Worm (Caenorhabditis elegans) whole organism, L2 larva: ENCODE results near the gene T05H10.1.
A peak's percentile ranks its signal among the peaks of the same experiment; 100 is the strongest.

Source experiments
- C34F6.9 ChIP-seq: fragments of 150-350 bp; optimal IDR thresholded peaks from 2 replicates; lab custom pipeline; 2014; ENCODE audit warnings: missing biosample characterization, missing genetic modification characterization
- R02D3.7 ChIP-seq: fragments of 150-350 bp; optimal IDR thresholded peaks from 2 replicates; lab custom pipeline; 2014; ENCODE audit warnings: missing biosample characterization, missing genetic modification characterization
- Y55F3AM.14 ChIP-seq: fragments of 200-800 bp; sonication (Bioruptor generic); optimal IDR thresholded peaks from 2 replicates; lab custom pipeline; 2018; ENCODE audit warnings: mild to moderate bottlenecking, missing genetic modification characterization, missing compliant biosample characterization
- alr-1 ChIP-seq: fragments of 150-350 bp; optimal IDR thresholded peaks from 2 replicates; lab custom pipeline; 2014; ENCODE audit warnings: missing biosample characterization, missing genetic modification characterization
- aly-2 ChIP-seq: fragments of 150-350 bp; optimal IDR thresholded peaks from 2 replicates; lab custom pipeline; 2014; ENCODE audit warnings: missing biosample characterization, missing genetic modification characterization
- ama-1 ChIP-seq: fragments of 150-350 bp; optimal IDR thresholded peaks from 2 replicates; lab custom pipeline; 2018; ENCODE audit warnings: inconsistent platforms
- blmp-1 ChIP-seq: sonication (generic microtip); optimal IDR thresholded peaks from 2 replicates; lab custom pipeline; 2017; ENCODE audit warnings: missing genetic modification characterization, mild to moderate bottlenecking, missing compliant biosample characterization, antibody characterized with exemption, moderate library complexity; ENCODE audit not compliant: insufficient read depth
- ceh-16 ChIP-seq: fragments of 150-350 bp; optimal IDR thresholded peaks from 2 replicates; lab custom pipeline; 2014; ENCODE audit warnings: missing biosample characterization, missing genetic modification characterization
- crh-2 ChIP-seq: sonication (generic microtip); optimal IDR thresholded peaks from 2 replicates; lab custom pipeline; 2017; ENCODE audit warnings: missing biosample characterization, missing genetic modification characterization
- dmd-4 ChIP-seq: sonication (generic microtip); optimal IDR thresholded peaks from 2 replicates; lab custom pipeline; 2017; ENCODE audit warnings: missing biosample characterization, missing genetic modification characterization
- egl-27 ChIP-seq: sonication (generic microtip); optimal IDR thresholded peaks from 3 replicates; lab custom pipeline; 2017; ENCODE audit warnings: missing biosample characterization, missing genetic modification reagents, missing genetic modification characterization
- elt-1 ChIP-seq: fragments of 150-350 bp; optimal IDR thresholded peaks from 2 replicates; lab custom pipeline; 2014; ENCODE audit warnings: missing biosample characterization, missing genetic modification characterization
- elt-3 ChIP-seq: sonication (generic microtip); optimal IDR thresholded peaks from 2 replicates; lab custom pipeline; 2017; ENCODE audit warnings: missing biosample characterization, missing genetic modification characterization
- fos-1 ChIP-seq: fragments of 150-350 bp; optimal IDR thresholded peaks from 2 replicates; lab custom pipeline; 2014; ENCODE audit warnings: missing biosample characterization, missing genetic modification characterization
- gmeb-1 ChIP-seq: fragments of 150-350 bp; optimal IDR thresholded peaks from 2 replicates; lab custom pipeline; 2014; ENCODE audit warnings: missing biosample characterization, missing genetic modification characterization
- lin-11 ChIP-seq: fragments of 150-350 bp; sonication (generic microtip); optimal IDR thresholded peaks from 2 replicates; lab custom pipeline; 2014; ENCODE audit warnings: missing biosample characterization, missing genetic modification characterization, inconsistent platforms, mixed read lengths
- lin-13 ChIP-seq: fragments of 150-350 bp; optimal IDR thresholded peaks from 2 replicates; lab custom pipeline; 2014; ENCODE audit warnings: missing biosample characterization, missing genetic modification reagents, missing genetic modification characterization
- mdl-1 ChIP-seq, 2 experiments: fragments of 150-350 bp in 1 of 2; sonication (generic microtip) in 1 of 2; optimal IDR thresholded peaks; 2 replicates each; lab custom pipeline; 2017; ENCODE audit warnings: missing biosample characterization in 2 of 2, missing genetic modification characterization in 2 of 2
- nhr-10 ChIP-seq: sonication (generic microtip); optimal IDR thresholded peaks from 2 replicates; lab custom pipeline; 2017; ENCODE audit warnings: missing biosample characterization, missing genetic modification characterization
- nhr-12 ChIP-seq: fragments of 150-350 bp; optimal IDR thresholded peaks from 2 replicates; lab custom pipeline; 2014; ENCODE audit warnings: missing biosample characterization, missing genetic modification characterization
- nhr-129 ChIP-seq: fragments of 150-350 bp; optimal IDR thresholded peaks from 2 replicates; lab custom pipeline; 2014; ENCODE audit warnings: missing biosample characterization, missing genetic modification characterization
- nhr-237 ChIP-seq: fragments of 150-350 bp; optimal IDR thresholded peaks from 2 replicates; lab custom pipeline; 2014; ENCODE audit warnings: missing biosample characterization, missing genetic modification characterization
- peb-1 ChIP-seq: fragments of 150-350 bp; optimal IDR thresholded peaks from 2 replicates; lab custom pipeline; 2014; ENCODE audit warnings: missing biosample characterization, missing genetic modification characterization
- skn-1 ChIP-seq: sonication (generic microtip); optimal IDR thresholded peaks from 2 replicates; lab custom pipeline; 2017; ENCODE audit warnings: missing biosample characterization, missing genetic modification characterization
- sma-3 ChIP-seq: sonication (generic microtip); optimal IDR thresholded peaks from 2 replicates; lab custom pipeline; 2016; ENCODE audit warnings: missing genetic modification reagents, missing genetic modification characterization, missing compliant biosample characterization
- sma-9 ChIP-seq, 2 experiments: fragments of 150-350 bp in 1 of 2; sonication (generic microtip) in 1 of 2; optimal IDR thresholded peaks; 2 replicates each; lab custom pipeline; 2014 to 2016; ENCODE audit warnings: missing genetic modification characterization in 2 of 2, mild to moderate bottlenecking in 1 of 2, missing biosample characterization in 1 of 2, missing compliant biosample characterization in 1 of 2, missing genetic modification reagents in 1 of 2, moderate library complexity in 1 of 2
- unc-39 ChIP-seq: fragments of 150-350 bp; optimal IDR thresholded peaks from 2 replicates; lab custom pipeline; 2014; ENCODE audit warnings: missing biosample characterization, missing genetic modification characterization
- ztf-1 ChIP-seq: fragments of 200-800 bp; sonication (Bioruptor generic); conservative IDR thresholded peaks from 2 replicates; pipeline ENCODE4 v1.3.6; 2022; ENCODE audit warnings: missing genetic modification characterization, missing compliant biosample characterization
- ztf-11 ChIP-seq: sonication (generic microtip); optimal IDR thresholded peaks from 2 replicates; lab custom pipeline; 2017; ENCODE audit warnings: missing biosample characterization, missing genetic modification characterization

The T05H10.1 gene

DNA sequence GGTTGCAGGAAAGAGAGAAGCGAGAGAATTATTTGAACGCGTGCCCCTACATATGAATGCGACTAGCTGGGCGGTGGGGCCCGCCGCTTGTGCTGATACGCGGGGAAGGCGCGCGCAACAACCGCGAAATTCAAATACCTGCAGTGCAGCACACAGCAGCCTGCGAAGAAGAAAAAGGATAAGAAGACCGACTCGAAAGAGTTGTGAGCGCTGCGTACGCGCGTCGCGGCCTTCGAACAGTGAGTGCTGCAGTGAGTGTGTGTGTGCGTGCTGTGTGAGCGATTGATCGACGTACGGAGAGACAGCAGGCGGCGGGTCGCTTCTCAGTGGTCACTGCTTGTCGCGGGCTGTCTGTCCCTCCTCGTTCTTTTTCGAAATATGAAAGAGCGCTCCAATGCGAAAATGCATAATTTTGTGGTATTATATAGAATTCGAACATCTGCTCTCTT, 14.1 kb upstream of the T05H10.1 start (continued):
- TF ChIP-seq nhr-237 (tag; lab: Kevin White, UChicago): no peak
- no peak for TF ChIP-seq aly-2 (tag; lab: Kevin White, UChicago)
- TF ChIP-seq sma-9 (GFP tag; optimal IDR thresholded peaks at IDR 0.05; lab: Kevin White, UChicago): peak; percentile 34
- no peak for TF ChIP-seq sma-9 (tag; optimal IDR thresholded peaks at IDR 0.05; lab: Kevin White, UChicago)
- TF ChIP-seq R02D3.7: no peak
- TF ChIP-seq sma-3 (GFP tag; lab: Kevin White, UChicago): peak; percentile 82
- TF ChIP-seq ceh-16 (tag; lab: Kevin White, UChicago): no peak
- TF ChIP-seq fos-1 (tag; lab: Kevin White, UChicago): peak; percentile 67
- TF ChIP-seq peb-1 (tag; lab: Kevin White, UChicago): no peak
- no peak for TF ChIP-seq unc-39 (tag; lab: Kevin White, UChicago)
- TF ChIP-seq ama-1 (lab: Kevin White, UChicago): no peak
- no peak for TF ChIP-seq elt-3
- TF ChIP-seq egl-27 (tag; lab: Kevin White, UChicago): peak; percentile 55
- no peak for TF ChIP-seq alr-1
- TF ChIP-seq mdl-1 (tag; optimal IDR thresholded peaks at IDR 0.05; lab: Kevin White, UChicago): peak in 1 of 2 experiments; percentile 68
- peak; percentile 59 for TF ChIP-seq gmeb-1
- no peak for TF ChIP-seq ztf-11
- TF ChIP-seq, all 48 proteins: peak for 24

DNA sequence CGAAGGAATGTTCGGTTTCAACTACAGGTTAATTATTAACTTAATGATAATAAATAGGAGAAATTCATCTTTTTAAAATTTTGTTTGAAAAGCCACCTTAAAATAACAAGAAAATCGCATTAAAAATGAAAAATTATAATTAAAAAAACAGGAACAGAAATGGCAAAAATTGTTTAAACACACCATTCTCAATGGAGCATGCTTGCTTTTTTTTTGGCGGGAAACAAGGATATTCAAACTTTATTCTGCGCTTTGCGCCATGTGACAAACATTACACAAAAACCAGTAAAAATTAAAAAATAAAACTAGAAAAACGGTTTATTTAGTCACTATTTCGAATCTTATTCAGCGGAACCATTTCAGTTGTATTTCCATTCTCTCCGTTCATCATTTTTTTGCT, 13.7 kb upstream of the T05H10.1 start:
- TF ChIP-seq egl-27 (tag; lab: Kevin White, UChicago) (no peak), Y55F3AM.14 (no peak), lin-13 (no peak), ztf-11 (no peak), nhr-12 (tag; lab: Kevin White, UChicago) (no peak), nhr-129 (tag; lab: Kevin White, UChicago) (no peak), skn-1 (tag; lab: Kevin White, UChicago) (no peak), sma-9 (GFP tag; optimal IDR thresholded peaks at IDR 0.05; lab: Kevin White, UChicago) (no peak), sma-9 (tag; optimal IDR thresholded peaks at IDR 0.05; lab: Kevin White, UChicago) (no peak), crh-2 (no peak), blmp-1 (no peak), elt-3 (no peak), ztf-1 (no peak), C34F6.9 (tag; lab: Kevin White, UChicago) (no peak), peb-1 (tag; lab: Kevin White, UChicago) (no peak), ceh-16 (tag; lab: Kevin White, UChicago) (no peak)

ce11 chrII:8032657-8033056, 9.7 kb upstream of the T05H10.1 start, which contains the start of gene nrf-6:
Gene nrf-6, minus strand, starts transcription at chrII:8032708.
- peak; percentile 56 for TF ChIP-seq fos-1 (tag; lab: Kevin White, UChicago)
- no peak for TF ChIP-seq lin-11 (tag; lab: Kevin White, UChicago)
- no peak for TF ChIP-seq dmd-4
- no peak for TF ChIP-seq crh-2
- no peak for TF ChIP-seq egl-27 (tag; lab: Kevin White, UChicago)

DNA sequence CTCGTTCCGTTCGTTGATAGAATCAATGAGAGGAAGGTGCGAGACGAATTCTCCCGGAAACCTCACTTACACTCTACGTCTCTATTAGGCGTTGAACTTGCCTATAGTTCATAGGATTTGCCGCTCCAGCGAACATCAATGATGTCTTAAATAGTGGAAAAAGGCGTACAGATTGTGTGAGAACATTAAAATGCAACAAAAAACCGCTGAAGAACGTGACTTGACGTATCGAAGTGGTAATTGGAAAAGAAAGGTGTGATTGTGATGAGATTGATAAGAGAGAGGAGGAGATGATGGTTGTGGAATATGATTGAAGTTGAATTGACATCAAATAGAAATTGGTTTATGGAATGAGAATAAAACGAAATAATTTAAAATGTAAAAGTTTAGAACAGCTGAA, 8.4 kb upstream of the T05H10.1 start:
- TF ChIP-seq fos-1 (tag; lab: Kevin White, UChicago) (peak; percentile 46), peb-1 (tag; lab: Kevin White, UChicago) (no peak), nhr-10 (no peak)

- TF ChIP-seq Y55F3AM.14: no peak
These were observed 7.8 kb upstream of the T05H10.1 start for ce11 chrII:8034617-8035016.

ce11 chrII:8035667-8036066, 6.7 kb upstream of the T05H10.1 start, which contains the start of gene sap-49:
Gene sap-49, minus strand, starts transcription at chrII:8035767.
- TF ChIP-seq Y55F3AM.14 (no peak), ama-1 (lab: Kevin White, UChicago) (no peak)

DNA sequence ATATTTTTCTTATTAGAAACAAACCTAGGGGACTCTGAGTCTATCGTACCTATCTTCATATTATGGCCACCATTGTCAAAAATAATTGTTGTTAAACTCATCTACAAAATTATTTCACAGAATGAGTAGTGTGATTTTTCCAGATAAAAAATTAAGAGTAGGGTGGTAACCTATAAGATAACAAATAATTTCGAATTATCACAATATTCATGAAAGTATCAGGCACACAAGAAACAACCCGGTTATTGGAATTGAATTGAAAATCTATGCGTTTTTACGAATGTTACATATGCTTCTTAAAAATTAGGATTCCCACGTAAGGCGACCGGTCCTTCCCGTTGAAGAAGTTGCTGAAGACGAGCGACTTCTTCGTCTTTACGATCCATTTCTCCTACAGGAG, 5.1 kb upstream of the T05H10.1 start, which contains the start of gene arp-6:
TSS of gene arp-6 (minus strand) at position 101 of the 400 bp plus-strand sequence.
- TF ChIP-seq elt-1 (tag; lab: Kevin White, UChicago): no peak
- TF ChIP-seq, all 48 proteins: peak for 0
